Worm (Caenorhabditis elegans) whole organism, young adult: ENCODE data around the gene nud-1.

Source experiments
- B0019.2 ChIP-seq: fragments of 200-800 bp; sonication (Bioruptor generic); conservative IDR thresholded peaks from 2 replicates; pipeline ENCODE4 v1.3.6; 2022; ENCODE audit warnings: missing genetic modification reagents, missing genetic modification characterization, missing compliant biosample characterization
- B0035.1 ChIP-seq: sonication (generic microtip); optimal IDR thresholded peaks from 2 replicates; lab custom pipeline; 2016; ENCODE audit warnings: missing genetic modification characterization, mild to moderate bottlenecking, missing compliant biosample characterization, missing genotype, missing genetic modification reagents
- C06A6.2 ChIP-seq: fragments of 200-800 bp; sonication (Bioruptor generic); conservative IDR thresholded peaks from 2 replicates; pipeline ENCODE4 v1.3.6; 2022; ENCODE audit warnings: missing genetic modification characterization, missing compliant biosample characterization
- C17E4.6 ChIP-seq: fragments of 200-800 bp; sonication (Bioruptor generic); IDR thresholded peaks from 2 replicates; pipeline ENCODE4 v1.3.6; 2022; ENCODE audit warnings: missing genetic modification reagents, missing genetic modification characterization, missing compliant biosample characterization
- F33H1.4 ChIP-seq: fragments of 200-800 bp; sonication (Bioruptor generic); IDR thresholded peaks from 2 replicates; pipeline ENCODE4 v1.3.6; 2022; ENCODE audit warnings: missing genetic modification reagents, missing genetic modification characterization, missing compliant biosample characterization
- F55B11.4 ChIP-seq: sonication (generic microtip); optimal IDR thresholded peaks from 2 replicates; lab custom pipeline; 2016; ENCODE audit warnings: missing compliant biosample characterization, missing genetic modification characterization, borderline replicate concordance; ENCODE audit not compliant: insufficient read depth
- Y53F4B.3 ChIP-seq: fragments of 200-800 bp; sonication (Bioruptor generic); IDR thresholded peaks from 2 replicates; pipeline ENCODE4 v1.3.6; 2022; ENCODE audit warnings: missing genetic modification reagents, missing genetic modification characterization, missing compliant biosample characterization
- Y79H2A.3 ChIP-seq: fragments of 200-800 bp; sonication (Bioruptor generic); conservative IDR thresholded peaks from 2 replicates; pipeline ENCODE4 v1.3.6; 2022; ENCODE audit warnings: missing genetic modification reagents, missing genetic modification characterization, missing compliant biosample characterization
- ZK185.1 ChIP-seq: sonication (generic microtip); optimal IDR thresholded peaks from 2 replicates; lab custom pipeline; 2016; ENCODE audit warnings: mild to moderate bottlenecking, missing genetic modification characterization, missing compliant biosample characterization; ENCODE audit not compliant: poor library complexity, severe bottlenecking
- aptf-3 ChIP-seq: fragments of 200-800 bp; sonication (Bioruptor generic); IDR thresholded peaks from 2 replicates; pipeline ENCODE4 v1.3.6; 2022; ENCODE audit warnings: missing genetic modification characterization, missing compliant biosample characterization
- atf-7 ChIP-seq: sonication (generic microtip); optimal IDR thresholded peaks from 2 replicates; lab custom pipeline; 2017; ENCODE audit warnings: mild to moderate bottlenecking, missing genetic modification characterization, missing compliant biosample characterization
- attf-5 ChIP-seq: fragments of 200-800 bp; sonication (Bioruptor generic); optimal IDR thresholded peaks from 2 replicates; lab custom pipeline; 2018; ENCODE audit warnings: mild to moderate bottlenecking, missing genetic modification characterization, missing compliant biosample characterization
- bed-2 ChIP-seq: fragments of 200-800 bp; sonication (Bioruptor generic); IDR thresholded peaks from 2 replicates; pipeline ENCODE4 v1.3.6; 2022; ENCODE audit warnings: missing genetic modification reagents, missing genetic modification characterization, missing compliant biosample characterization
- cebp-2 ChIP-seq: fragments of 200-800 bp; sonication (Bioruptor generic); IDR thresholded peaks from 2 replicates; pipeline ENCODE4 v1.3.6; 2022; ENCODE audit warnings: missing genetic modification characterization, missing compliant biosample characterization
- ceh-100 ChIP-seq: fragments of 200-800 bp; sonication (Bioruptor generic); IDR thresholded peaks from 2 replicates; pipeline ENCODE4 v1.3.6; 2022; ENCODE audit warnings: missing genetic modification reagents, missing genetic modification characterization, missing compliant biosample characterization
- ceh-40 ChIP-seq: fragments of 200-800 bp; sonication (Bioruptor generic); IDR thresholded peaks from 2 replicates; pipeline ENCODE4 v1.3.6; 2022; ENCODE audit warnings: missing genetic modification characterization, missing compliant biosample characterization
- ceh-58 ChIP-seq: fragments of 200-800 bp; sonication (Bioruptor generic); IDR thresholded peaks from 2 replicates; pipeline ENCODE4 v1.3.6; 2022; ENCODE audit warnings: missing genetic modification characterization, missing compliant biosample characterization
- efl-1 ChIP-seq: fragments of 150-350 bp; optimal IDR thresholded peaks from 2 replicates; lab custom pipeline; 2014; ENCODE audit warnings: missing biosample characterization, missing genetic modification reagents, missing genetic modification characterization
- ets-4 ChIP-seq: fragments of 200-800 bp; sonication (Bioruptor generic); optimal IDR thresholded peaks from 2 replicates; lab custom pipeline; 2018; ENCODE audit warnings: mild to moderate bottlenecking, missing genetic modification characterization, missing compliant biosample characterization
- hlh-26 ChIP-seq: fragments of 200-800 bp; sonication (Bioruptor generic); conservative IDR thresholded peaks from 2 replicates; pipeline ENCODE4 v1.3.6; 2022; ENCODE audit warnings: missing genetic modification reagents, missing genetic modification characterization, missing compliant biosample characterization
- hrde-1 ChIP-seq: sonication (generic microtip); optimal IDR thresholded peaks from 2 replicates; lab custom pipeline; 2016; ENCODE audit warnings: missing genetic modification characterization, mild to moderate bottlenecking, missing compliant biosample characterization, moderate library complexity, missing genotype, missing genetic modification reagents, borderline replicate concordance
- lin-35 ChIP-seq, 3 experiments: fragments of 150-350 bp in 2 of 3; sonication (generic microtip) in 1 of 3; optimal IDR thresholded peaks; 2 replicates each; lab custom pipeline; 2014 to 2018; ENCODE audit warnings: missing biosample characterization in 3 of 3, missing genetic modification characterization in 3 of 3, missing genetic modification reagents in 3 of 3
- lsl-1 ChIP-seq: fragments of 200-800 bp; sonication (Bioruptor generic); optimal IDR thresholded peaks from 2 replicates; lab custom pipeline; 2018; ENCODE audit warnings: mild to moderate bottlenecking, missing genetic modification characterization, moderate library complexity, missing compliant biosample characterization
- madf-6 ChIP-seq: fragments of 200-800 bp; sonication (Bioruptor generic); IDR thresholded peaks from 2 replicates; pipeline ENCODE4 v1.3.6; 2022; ENCODE audit warnings: missing genetic modification reagents, missing genetic modification characterization, missing compliant biosample characterization
- mxl-1 ChIP-seq: sonication (generic microtip); optimal IDR thresholded peaks from 2 replicates; lab custom pipeline; 2016; ENCODE audit warnings: missing genetic modification characterization, missing compliant biosample characterization
- nfya-2 ChIP-seq: fragments of 200-800 bp; sonication (Bioruptor generic); IDR thresholded peaks from 2 replicates; pipeline ENCODE4 v1.3.6; 2022; ENCODE audit warnings: missing genetic modification reagents, missing genetic modification characterization, missing compliant biosample characterization
- nfyb-1 ChIP-seq: fragments of 200-800 bp; sonication (Bioruptor generic); IDR thresholded peaks from 2 replicates; pipeline ENCODE4 v1.3.6; 2022; ENCODE audit warnings: missing genetic modification reagents, missing genetic modification characterization, missing compliant biosample characterization
- nhr-179 ChIP-seq: sonication (generic microtip); optimal IDR thresholded peaks from 2 replicates; lab custom pipeline; 2016; ENCODE audit warnings: mild to moderate bottlenecking, missing genetic modification characterization, missing compliant biosample characterization
- nhr-27 ChIP-seq: fragments of 200-800 bp; sonication (Bioruptor generic); optimal IDR thresholded peaks from 2 replicates; lab custom pipeline; 2018; ENCODE audit warnings: mild to moderate bottlenecking, missing genetic modification characterization, moderate library complexity, missing compliant biosample characterization
- rec-8 ChIP-seq, 2 experiments: sonication (generic microtip); optimal IDR thresholded peaks; 2 replicates each; lab custom pipeline; 2016; ENCODE audit warnings: mild to moderate bottlenecking in 2 of 2, missing genetic modification characterization in 2 of 2, missing genetic modification reagents in 2 of 2, missing genotype in 2 of 2, missing biosample characterization in 1 of 2, missing compliant biosample characterization in 1 of 2, moderate library complexity in 1 of 2
- sdz-38 ChIP-seq: sonication (generic microtip); optimal IDR thresholded peaks from 2 replicates; lab custom pipeline; 2016; ENCODE audit warnings: missing genotype, missing genetic modification characterization, missing compliant biosample characterization
- snpc-3.4 ChIP-seq: sonication (generic microtip); optimal IDR thresholded peaks from 2 replicates; lab custom pipeline; 2017; ENCODE audit warnings: missing genetic modification characterization, mild to moderate bottlenecking, missing compliant biosample characterization, antibody characterized with exemption, moderate library complexity, missing genotype, missing genetic modification reagents
- somi-1 ChIP-seq: fragments of 200-800 bp; sonication (Bioruptor generic); optimal IDR thresholded peaks from 2 replicates; lab custom pipeline; 2018; ENCODE audit warnings: mild to moderate bottlenecking, missing genetic modification characterization, missing compliant biosample characterization
- tbp1 ChIP-seq: fragments of 200-800 bp; sonication (Bioruptor generic); optimal IDR thresholded peaks from 2 replicates; lab custom pipeline; 2018; ENCODE audit warnings: mild to moderate bottlenecking, missing genetic modification characterization, missing compliant biosample characterization
- tbx-9 ChIP-seq: sonication (generic microtip); optimal IDR thresholded peaks from 2 replicates; lab custom pipeline; 2016; ENCODE audit warnings: borderline replicate concordance, missing genetic modification characterization, inconsistent platforms, missing compliant biosample characterization

The nud-1 gene

ce11 chrIII:13310552-13310951 is 30.8 kb upstream of the nud-1 start:
- TF ChIP-seq attf-5 (GFP tag; lab: Kevin White, UChicago), result peak; percentile 27
- no peak for TF ChIP-seq nhr-27

ce11 chrIII:13313788-13314187 is 27.5 kb upstream of the nud-1 start, which contains the start of gene Y43F4B.10:
Y43F4B.10 (plus strand) TSS chrIII:13314068.
- TF ChIP-seq mxl-1 (tag; lab: Kevin White, UChicago) (no peak), attf-5 (GFP tag; lab: Kevin White, UChicago) (peak; percentile 10), C17E4.6 (GFP tag; lab: Robert Waterston, UW) (no peak)

ce11 chrIII:13314636-13315035 is 26.7 kb upstream of the nud-1 start:
- TF ChIP-seq lsl-1 (GFP tag; lab: Kevin White, UChicago) (peak; percentile 56), bed-2 (GFP tag; lab: Robert Waterston, UW) (no peak), nhr-179 (tag; lab: Kevin White, UChicago) (no peak), tbx-9 (tag; lab: Kevin White, UChicago) (no peak), madf-6 (peak; percentile 50), snpc-3.4 (tag; lab: Kevin White, UChicago) (no peak), F33H1.4 (GFP tag; lab: Robert Waterston, UW) (peak; percentile 48), ceh-58 (GFP tag; lab: Robert Waterston, UW) (no peak)

ce11 chrIII:13315071-13315470 is 26.3 kb upstream of the nud-1 start, which contains the start of gene dph-7:
dph-7 (plus strand) TSS chrIII:13315123.
- TF ChIP-seq F55B11.4, result no peak
- no peak for TF ChIP-seq ceh-40 (GFP tag; lab: Robert Waterston, UW)
- no peak for TF ChIP-seq B0019.2
- no peak for TF ChIP-seq cebp-2 (GFP tag; lab: Robert Waterston, UW)
- no peak for TF ChIP-seq nhr-27
- no peak for TF ChIP-seq ets-4 (GFP tag; lab: Kevin White, UChicago)
- no peak for TF ChIP-seq snpc-3.4 (tag; lab: Kevin White, UChicago)
- TF ChIP-seq hrde-1 (tag; lab: Kevin White, UChicago), result no peak
- no peak for TF ChIP-seq B0035.1 (tag; lab: Kevin White, UChicago)
- no peak for TF ChIP-seq somi-1 (GFP tag; lab: Kevin White, UChicago)
- no peak for TF ChIP-seq aptf-3 (GFP tag; lab: Robert Waterston, UW)
- no peak for TF ChIP-seq C06A6.2 (GFP tag; lab: Robert Waterston, UW)
- TF ChIP-seq hlh-26 (GFP tag; lab: Robert Waterston, UW), result no peak
- no peak for TF ChIP-seq Y53F4B.3
- no peak for TF ChIP-seq Y79H2A.3 (GFP tag; lab: Robert Waterston, UW)
- TF ChIP-seq tbp1, result no peak
- no peak for TF ChIP-seq sdz-38 (tag; lab: Kevin White, UChicago)
- no peak for TF ChIP-seq lsl-1 (GFP tag; lab: Kevin White, UChicago)
- TF ChIP-seq, all 124 proteins: peak for 0

ce11 chrIII:13316935-13317334 is 24.4 kb upstream of the nud-1 start:
- no peak for TF ChIP-seq ZK185.1
- TF ChIP-seq efl-1 (GFP tag; lab: Kevin White, UChicago), result no peak
- no peak for TF ChIP-seq nfya-2
- TF ChIP-seq nfyb-1 (GFP tag; lab: Robert Waterston, UW), result no peak
- no peak for TF ChIP-seq rec-8 (tag; optimal IDR thresholded peaks at IDR 0.05; lab: Kevin White, UChicago)
- TF ChIP-seq ceh-100 (GFP tag; lab: Robert Waterston, UW), result no peak
- no peak for TF ChIP-seq atf-7 (tag; lab: Kevin White, UChicago)
- TF ChIP-seq lin-35 (GFP tag; optimal IDR thresholded peaks at IDR 0.05; lab: Kevin White, UChicago), result no peak
